Worm (Caenorhabditis elegans): ENCODE results near the gene clec-214.

DNA sequence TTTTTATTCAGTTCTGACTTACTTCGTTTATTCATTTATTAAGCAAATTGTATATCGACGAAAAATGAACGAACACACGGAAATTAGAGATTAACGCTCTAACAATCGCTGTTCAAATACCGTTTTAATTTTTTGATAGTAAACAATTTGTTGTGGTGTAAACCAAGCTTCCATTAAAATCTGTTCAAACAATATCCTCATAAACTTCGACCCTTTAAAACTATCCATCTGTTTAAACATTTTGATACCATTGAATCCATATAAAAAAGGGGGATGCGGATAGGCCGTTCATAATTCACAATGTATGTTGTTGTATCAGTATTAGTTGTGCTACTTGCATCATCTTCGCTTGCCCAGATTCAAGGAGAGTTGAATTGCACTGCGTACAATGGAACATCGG lies 16.4 kb downstream of the clec-214 start, which contains the start of gene F07C4.6:
- TF ChIP-seq elt-2 (tag; optimal IDR thresholded peaks at IDR 0.05): no peak
- TF ChIP-seq elt-1 (tag; optimal IDR thresholded peaks at IDR 0.05): no peak
- TF ChIP-seq nhr-43 (tag; optimal IDR thresholded peaks at IDR 0.05; ENCODE audit: poor library complexity, severe bottlenecking): no peak
- TF ChIP-seq ceh-82 (tag; optimal IDR thresholded peaks at IDR 0.05): no peak
- TF ChIP-seq fkh-2 (tag; optimal IDR thresholded peaks at IDR 0.05): no peak
- no peak for TF ChIP-seq elt-3 (tag; optimal IDR thresholded peaks at IDR 0.05)
- no peak for TF ChIP-seq lin-15B (tag; optimal IDR thresholded peaks at IDR 0.05)
- no peak for TF ChIP-seq ztf-11 (tag; optimal IDR thresholded peaks at IDR 0.05)
- TF ChIP-seq egl-27 (tag; optimal IDR thresholded peaks at IDR 0.05): no peak
- no peak for TF ChIP-seq ama-1 (optimal IDR thresholded peaks at IDR 0.05)
- TF ChIP-seq nhr-76 (tag; optimal IDR thresholded peaks at IDR 0.05): no peak

Measured in whole organism, L3 larva.